6 worm cellular contexts compared by ENCODE assay signal in genomic region chrIII:5134506-5134905, ce11.
TF ChIP-seq lines count a peak whose summit lies in the region.

No protein-coding gene starts in this region.

TF ChIP-seq in whole organism, L1 larva, 84 proteins besides CTCF, POLR2A, EP300 and RAD21 (continues in another document):
- TF ChIP-seq ces-1 (GFP tag; optimal IDR thresholded peaks at IDR 0.05; lab: Kevin White, UChicago) = no peak
- no peak for TF ChIP-seq elt-2 (tag; optimal IDR thresholded peaks at IDR 0.05; lab: Kevin White, UChicago)
- no peak for TF ChIP-seq nhr-28 (tag; optimal IDR thresholded peaks at IDR 0.05; lab: Kevin White, UChicago)
- TF ChIP-seq isw-1 (GFP tag; IDR thresholded peaks at IDR 0.05; lab: Robert Waterston, UW) = no peak
- TF ChIP-seq tlp-1 (tag; optimal IDR thresholded peaks at IDR 0.05; lab: Kevin White, UChicago) = no peak
- TF ChIP-seq pqm-1 (tag; optimal IDR thresholded peaks at IDR 0.05; lab: Kevin White, UChicago) = no peak
- TF ChIP-seq efl-1 (optimal IDR thresholded peaks at IDR 0.05; lab: Kevin White, UChicago) = no peak
- peak in 1 of 2 experiments; percentile 46 for TF ChIP-seq efl-1 (GFP tag; optimal IDR thresholded peaks at IDR 0.05 in 1 of 2; lab: Kevin White, UChicago)
- peak in 1 of 2 experiments; percentile 60 for TF ChIP-seq lsy-2 (tag; optimal IDR thresholded peaks at IDR 0.05; lab: Kevin White, UChicago)
- TF ChIP-seq rnt-1 (tag; optimal IDR thresholded peaks at IDR 0.05; lab: Kevin White, UChicago) = peak; percentile 20
- no peak for TF ChIP-seq mep-1 (tag; optimal IDR thresholded peaks at IDR 0.05; lab: Kevin White, UChicago)
- no peak for TF ChIP-seq nhr-90 (tag; optimal IDR thresholded peaks at IDR 0.05; lab: Kevin White, UChicago; ENCODE audit: poor library complexity)
- no peak for TF ChIP-seq nhr-76 (tag; optimal IDR thresholded peaks at IDR 0.05; lab: Kevin White, UChicago)
- no peak for TF ChIP-seq egl-13 (tag; optimal IDR thresholded peaks at IDR 0.05; lab: Kevin White, UChicago)
- no peak for TF ChIP-seq ztf-4 (tag; optimal IDR thresholded peaks at IDR 0.05; lab: Kevin White, UChicago)
- TF ChIP-seq C34B4.2 (tag; optimal IDR thresholded peaks at IDR 0.05; lab: Kevin White, UChicago) = no peak

TF ChIP-seq in whole organism, L2 larva, 48 proteins besides CTCF, POLR2A, EP300 and RAD21:
- peak in 1 of 2 experiments; percentile 41 for TF ChIP-seq lsy-2 (tag; optimal IDR thresholded peaks at IDR 0.05; lab: Kevin White, UChicago)
- no peak for TF ChIP-seq sem-4 (tag; optimal IDR thresholded peaks at IDR 0.05; lab: Kevin White, UChicago)
- peak; percentile 10 for TF ChIP-seq fos-1 (tag; optimal IDR thresholded peaks at IDR 0.05; lab: Kevin White, UChicago)

TF ChIP-seq in whole organism, L3 larva, 47 proteins besides CTCF, POLR2A, EP300 and RAD21:
- TF ChIP-seq nhr-23 (tag; optimal IDR thresholded peaks at IDR 0.05; lab: Kevin White, UChicago) (no peak), daf-12 (tag; optimal IDR thresholded peaks at IDR 0.05; lab: Kevin White, UChicago) (no peak), nfya-1 (tag; optimal IDR thresholded peaks at IDR 0.05; lab: Kevin White, UChicago; ENCODE audit: insufficient read depth) (peak; percentile 49), ztf-4 (tag; optimal IDR thresholded peaks at IDR 0.05; lab: Kevin White, UChicago) (no peak), tbx-2 (tag; optimal IDR thresholded peaks at IDR 0.05; lab: Kevin White, UChicago) (peak; percentile 23), ceh-16 (tag; optimal IDR thresholded peaks at IDR 0.05; lab: Kevin White, UChicago) (no peak), nhr-67 (tag; optimal IDR thresholded peaks at IDR 0.05; lab: Kevin White, UChicago) (no peak)

TF ChIP-seq in whole organism, L4 larva, 104 proteins besides CTCF, POLR2A, EP300 and RAD21:
- no peak for TF ChIP-seq dmd-8 (GFP tag; IDR thresholded peaks at IDR 0.05; lab: Robert Waterston, UW)
- TF ChIP-seq hlh-11 (tag; optimal IDR thresholded peaks at IDR 0.05; lab: Kevin White, UChicago) = peak; percentile 18
- TF ChIP-seq nhr-28 (tag; optimal IDR thresholded peaks at IDR 0.05; lab: Kevin White, UChicago) = no peak
- no peak for TF ChIP-seq pqm-1 (tag; optimal IDR thresholded peaks at IDR 0.05; lab: Kevin White, UChicago)
- peak in 1 of 2 experiments; percentile 24 for TF ChIP-seq lsy-2 (tag; optimal IDR thresholded peaks at IDR 0.05; lab: Kevin White, UChicago)
- no peak for TF ChIP-seq nhr-6 (tag; optimal IDR thresholded peaks at IDR 0.05; lab: Kevin White, UChicago)
- no peak for TF ChIP-seq lir-3 (tag; optimal IDR thresholded peaks at IDR 0.05; lab: Kevin White, UChicago)
- TF ChIP-seq mdl-1 (tag; optimal IDR thresholded peaks at IDR 0.05; lab: Kevin White, UChicago) = no peak
- no peak for TF ChIP-seq attf-4 (tag; optimal IDR thresholded peaks at IDR 0.05; lab: Kevin White, UChicago)
- TF ChIP-seq aha-1 (tag; lab: Kevin White, UChicago) = no peak
- no peak for TF ChIP-seq dve-1 (tag; optimal IDR thresholded peaks at IDR 0.05; lab: Kevin White, UChicago; ENCODE audit: insufficient read depth)
- no peak for TF ChIP-seq dmd-9 (GFP tag; IDR thresholded peaks at IDR 0.05; lab: Robert Waterston, UW)
- no peak for TF ChIP-seq nhr-76 (tag; optimal IDR thresholded peaks at IDR 0.05; lab: Kevin White, UChicago)
- no peak for TF ChIP-seq lin-39 (tag; optimal IDR thresholded peaks at IDR 0.05; lab: Kevin White, UChicago)

TF ChIP-seq in whole organism, late embryonic, 69 proteins besides CTCF, POLR2A, EP300 and RAD21:
- no peak for TF ChIP-seq pat-9 (tag; optimal IDR thresholded peaks at IDR 0.05; lab: Kevin White, UChicago)
- TF ChIP-seq tbx-2 (tag; optimal IDR thresholded peaks at IDR 0.05; lab: Kevin White, UChicago) = peak; percentile 88
- TF ChIP-seq npax-4 (tag; optimal IDR thresholded peaks at IDR 0.05; lab: Kevin White, UChicago) = no peak

TF ChIP-seq in whole organism, young adult, 124 proteins besides CTCF, POLR2A, EP300 and RAD21:
- TF ChIP-seq ccch-3 (GFP tag; optimal IDR thresholded peaks at IDR 0.05; lab: Kevin White, UChicago) (no peak), ceh-100 (GFP tag; IDR thresholded peaks at IDR 0.05; lab: Robert Waterston, UW) (no peak), let-526 (GFP tag; IDR thresholded peaks at IDR 0.05; lab: Robert Waterston, UW) (no peak), Y56A3A.18 (GFP tag; IDR thresholded peaks at IDR 0.05; lab: Robert Waterston, UW) (no peak), fkh-3 (tag; optimal IDR thresholded peaks at IDR 0.05; lab: Kevin White, UChicago) (no peak), him-1 (tag; optimal IDR thresholded peaks at IDR 0.05; lab: Kevin White, UChicago) (peak; percentile 47), lir-1 (GFP tag; conservative IDR thresholded peaks at IDR 0.05; lab: Robert Waterston, UW) (no peak)
